Fruit fly (Drosophila melanogaster): ENCODE data around the gene CG4768.

- no peak for TF ChIP-seq fru (GFP tag; optimal IDR thresholded peaks at IDR 0.05)
- no peak for TF ChIP-seq lola (GFP tag; optimal IDR thresholded peaks at IDR 0.05)
- no peak for TF ChIP-seq Vsx2 (GFP tag; optimal IDR thresholded peaks at IDR 0.05; ENCODE audit: partially characterized antibody)
- TF ChIP-seq h (GFP tag; optimal IDR thresholded peaks at IDR 0.05) = no peak
- no peak for TF ChIP-seq psq (GFP tag; optimal IDR thresholded peaks at IDR 0.05)
Measured at dm6 chrX:16781055-16781454, 10.9 kb upstream of the CG4768 start.

All from whole organism, wandering third instar larva.